Worm (Caenorhabditis elegans) whole organism, early embryonic: ENCODE results near the gene R12H7.4.
A peak's percentile ranks its signal among the peaks of the same experiment; 100 is the strongest.

ENCODE experiments used
- B0310.2 ChIP-seq: sonication (generic microtip); optimal IDR thresholded peaks from 2 replicates; lab custom pipeline; 2016; ENCODE audit warnings: mild to moderate bottlenecking, missing genetic modification characterization, missing compliant biosample characterization
- F13C5.2 ChIP-seq: sonication (generic microtip); optimal IDR thresholded peaks from 2 replicates; lab custom pipeline; 2017; ENCODE audit warnings: mild to moderate bottlenecking, missing genetic modification characterization, inconsistent platforms, missing compliant biosample characterization
- aly-1 ChIP-seq: sonication (generic microtip); optimal IDR thresholded peaks from 2 replicates; lab custom pipeline; 2016; ENCODE audit warnings: missing genetic modification characterization, missing compliant biosample characterization
- ama-1 ChIP-seq: fragments of 150-350 bp; optimal IDR thresholded peaks from 2 replicates; lab custom pipeline; 2014
- ceh-13 ChIP-seq: fragments of 200-800 bp; sonication (Bioruptor generic); optimal IDR thresholded peaks from 2 replicates; lab custom pipeline; 2018; ENCODE audit warnings: mild to moderate bottlenecking, missing genetic modification characterization, missing compliant biosample characterization
- ceh-36 ChIP-seq: sonication (generic microtip); optimal IDR thresholded peaks from 2 replicates; lab custom pipeline; 2016; ENCODE audit warnings: missing genetic modification characterization, inconsistent platforms, missing compliant biosample characterization
- ets-7 ChIP-seq: sonication (generic microtip); optimal IDR thresholded peaks from 2 replicates; lab custom pipeline; 2016; ENCODE audit warnings: missing genotype, missing genetic modification characterization, missing compliant biosample characterization
- flt-1 ChIP-seq: fragments of 200-800 bp; sonication (Bioruptor generic); IDR thresholded peaks from 2 replicates; pipeline ENCODE4 v1.3.6; 2022; ENCODE audit warnings: missing genetic modification characterization, missing compliant biosample characterization
- hmbx-1 ChIP-seq: sonication (generic microtip); optimal IDR thresholded peaks from 2 replicates; lab custom pipeline; 2016; ENCODE audit warnings: mild to moderate bottlenecking, missing genetic modification characterization, missing compliant biosample characterization
- hmg-4 ChIP-seq: fragments of 200-800 bp; sonication (Bioruptor generic); optimal IDR thresholded peaks from 2 replicates; lab custom pipeline; 2018; ENCODE audit warnings: mild to moderate bottlenecking, missing genetic modification characterization, missing compliant biosample characterization
- hnd-1 ChIP-seq: sonication (generic microtip); optimal IDR thresholded peaks from 2 replicates; lab custom pipeline; 2016; ENCODE audit warnings: missing genetic modification characterization, missing compliant biosample characterization
- pes-1 ChIP-seq: fragments of 200-800 bp; sonication (Bioruptor generic); IDR thresholded peaks from 2 replicates; pipeline ENCODE4 v1.3.6; 2022; ENCODE audit warnings: missing genetic modification reagents, missing genetic modification characterization, missing compliant biosample characterization
- scrt-1 ChIP-seq: fragments of 200-800 bp; sonication (Bioruptor generic); IDR thresholded peaks from 2 replicates; pipeline ENCODE4 v1.3.6; 2022; ENCODE audit warnings: missing genetic modification characterization, missing compliant biosample characterization
- sea-1 ChIP-seq: fragments of 200-800 bp; sonication (Bioruptor generic); conservative IDR thresholded peaks from 2 replicates; pipeline ENCODE4 v1.3.6; 2022; ENCODE audit warnings: missing genetic modification characterization, missing compliant biosample characterization
- tbx-11 ChIP-seq: fragments of 200-800 bp; sonication (Bioruptor generic); IDR thresholded peaks from 2 replicates; pipeline ENCODE4 v1.3.6; 2022; ENCODE audit warnings: missing genetic modification characterization, missing compliant biosample characterization
- tbx-37 ChIP-seq: fragments of 200-800 bp; sonication (Bioruptor generic); conservative IDR thresholded peaks from 2 replicates; pipeline ENCODE4 v1.3.6; 2022; ENCODE audit warnings: missing genetic modification reagents, missing genetic modification characterization, missing compliant biosample characterization
- tra-4 ChIP-seq: sonication (generic microtip); optimal IDR thresholded peaks from 2 replicates; lab custom pipeline; 2017; ENCODE audit warnings: missing genetic modification characterization, missing compliant biosample characterization

R12H7.4 gene

DNA sequence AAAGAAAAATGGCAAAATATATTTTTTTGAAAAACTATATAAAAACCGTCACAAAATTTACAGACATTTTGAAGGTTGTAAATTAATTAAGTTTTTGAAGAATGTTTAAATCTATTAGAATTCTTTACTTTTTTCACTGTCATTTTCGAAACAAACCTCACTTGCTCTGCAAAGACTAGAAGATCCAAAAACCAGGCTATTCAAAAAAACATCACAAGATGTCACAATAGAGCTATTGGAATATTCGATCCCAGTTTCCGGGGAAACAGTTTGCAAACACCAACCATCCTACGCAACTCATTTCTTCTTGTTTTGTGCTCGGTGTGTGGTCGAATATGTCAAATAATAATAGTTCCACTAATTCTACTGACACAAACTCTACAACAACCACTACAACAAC is at the start of gene R12H7.4:
TSS of gene R12H7.4 (plus strand) at position 301 of the 400 bp plus-strand sequence.
- no peak for TF ChIP-seq hmbx-1

DNA sequence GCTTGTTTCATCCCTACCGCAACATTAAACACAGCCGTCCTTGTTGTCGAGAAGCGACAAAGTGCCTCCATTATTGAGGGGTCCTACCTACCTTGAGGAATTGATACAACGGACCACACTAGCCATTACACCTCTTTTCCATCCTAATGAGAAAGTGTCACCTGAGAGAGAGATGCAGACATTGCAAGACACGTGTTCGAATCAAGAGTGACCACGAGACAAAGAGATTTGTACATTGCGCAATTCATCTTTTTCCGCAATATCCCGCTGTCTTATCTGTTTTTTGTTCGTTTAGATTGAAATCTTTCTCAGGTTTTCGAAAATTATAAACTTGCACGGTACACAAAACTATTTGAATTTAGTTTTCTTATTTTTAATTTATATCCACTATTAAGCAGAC is 47.8 kb upstream of the R12H7.4 start:
- TF ChIP-seq aly-1 (tag; lab: Kevin White, UChicago) (no peak), ama-1 (lab: Kevin White, UChicago) (no peak), flt-1 (GFP tag; lab: Robert Waterston, UW) (no peak), ets-7 (tag; lab: Kevin White, UChicago) (no peak), tra-4 (no peak), sea-1 (GFP tag; lab: Robert Waterston, UW) (no peak), hnd-1 (tag; lab: Kevin White, UChicago) (no peak)

- TF ChIP-seq B0310.2 (tag; lab: Kevin White, UChicago) = no peak
- TF ChIP-seq pes-1 = no peak
- no peak for TF ChIP-seq scrt-1 (GFP tag; lab: Robert Waterston, UW)
- no peak for TF ChIP-seq F13C5.2
- TF ChIP-seq hmg-4 (GFP tag; lab: Kevin White, UChicago) = no peak
- TF ChIP-seq tra-4 = no peak
- no peak for TF ChIP-seq ceh-36 (tag; lab: Kevin White, UChicago)
- TF ChIP-seq tbx-11 (GFP tag; lab: Robert Waterston, UW) = no peak
- TF ChIP-seq aly-1 (tag; lab: Kevin White, UChicago) = no peak
- TF ChIP-seq sea-1 (GFP tag; lab: Robert Waterston, UW) = no peak
- no peak for TF ChIP-seq flt-1 (GFP tag; lab: Robert Waterston, UW)
- TF ChIP-seq tbx-37 (GFP tag; lab: Robert Waterston, UW) = no peak
Observed at ce11 chrX:13169975-13170374, 46.9 kb upstream of the R12H7.4 start, which contains the start of gene mob-2. Gene mob-2 (minus strand): TSS chrX:13170075.

- TF ChIP-seq hmg-4 (GFP tag; lab: Kevin White, UChicago) (no peak), flt-1 (GFP tag; lab: Robert Waterston, UW) (no peak), hmbx-1 (no peak), aly-1 (tag; lab: Kevin White, UChicago) (no peak), ets-7 (tag; lab: Kevin White, UChicago) (no peak)
Observed at ce11 chrX:13170804-13171203, 46.1 kb upstream of the R12H7.4 start.

DNA sequence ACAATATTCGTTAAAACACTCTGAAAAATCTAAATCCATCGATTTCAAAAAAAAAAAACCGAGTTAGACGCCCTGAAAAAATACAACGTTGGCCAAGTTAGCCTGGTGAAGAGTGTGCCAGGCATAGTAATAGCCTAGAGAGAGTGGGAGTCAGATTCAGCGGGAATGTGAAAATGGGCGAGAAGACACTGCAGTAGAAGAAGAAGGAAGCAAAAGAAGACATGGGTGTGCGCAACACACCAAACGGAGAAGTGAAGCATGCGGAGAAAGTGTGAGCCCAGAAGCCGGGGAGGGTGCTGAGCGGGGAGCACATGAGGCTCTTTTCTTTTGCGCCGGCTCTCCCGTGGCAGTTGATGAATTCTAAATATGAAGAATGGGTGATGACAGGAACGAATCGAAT is 45.7 kb upstream of the R12H7.4 start:
- TF ChIP-seq tra-4 (no peak), F13C5.2 (peak; percentile 18)

- TF ChIP-seq hnd-1 (tag; lab: Kevin White, UChicago) = no peak
- TF ChIP-seq B0310.2 (tag; lab: Kevin White, UChicago) = no peak
- no peak for TF ChIP-seq flt-1 (GFP tag; lab: Robert Waterston, UW)
- TF ChIP-seq aly-1 (tag; lab: Kevin White, UChicago) = no peak
- no peak for TF ChIP-seq F13C5.2
- no peak for TF ChIP-seq tra-4
- no peak for TF ChIP-seq sea-1 (GFP tag; lab: Robert Waterston, UW)
- no peak for TF ChIP-seq tbx-11 (GFP tag; lab: Robert Waterston, UW)
- TF ChIP-seq ets-7 (tag; lab: Kevin White, UChicago) = no peak
- no peak for TF ChIP-seq ceh-36 (tag; lab: Kevin White, UChicago)
- no peak for TF ChIP-seq tbx-37 (GFP tag; lab: Robert Waterston, UW)
- no peak for TF ChIP-seq scrt-1 (GFP tag; lab: Robert Waterston, UW)
- TF ChIP-seq hmbx-1 = no peak
- no peak for TF ChIP-seq ceh-13 (GFP tag; lab: Kevin White, UChicago)
- TF ChIP-seq ama-1 (lab: Kevin White, UChicago) = no peak
- TF ChIP-seq pes-1 = no peak
Observed at ce11 chrX:13174437-13174836, 42.5 kb upstream of the R12H7.4 start.

DNA sequence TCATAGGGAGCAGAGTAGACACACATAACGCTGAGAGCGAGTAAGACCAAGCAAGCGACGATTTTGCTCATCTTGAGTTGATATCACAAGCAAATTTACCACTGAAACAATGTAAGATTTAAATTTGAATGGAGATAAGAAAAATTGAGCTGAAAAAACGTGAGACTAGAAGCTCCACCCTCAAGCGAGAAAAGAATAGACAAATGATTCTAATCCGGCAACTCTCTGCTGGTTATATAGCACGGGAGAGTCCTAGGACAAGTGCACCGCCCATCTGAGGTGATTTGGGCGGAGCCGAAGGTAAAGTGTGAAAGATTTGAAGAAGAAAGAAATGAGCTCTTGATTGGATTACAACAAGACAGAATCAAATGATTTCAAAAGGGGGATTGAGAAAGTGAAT is 38.6 kb upstream of the R12H7.4 start, which contains the start of gene nlp-3:
TSS of gene nlp-3 (minus strand) at position 101 of the 400 bp plus-strand sequence.
- TF ChIP-seq ceh-13 (GFP tag; lab: Kevin White, UChicago) = no peak

ce11 chrX:13182012-13182411 is 34.9 kb upstream of the R12H7.4 start:
- TF ChIP-seq aly-1 (tag; lab: Kevin White, UChicago) = no peak
- no peak for TF ChIP-seq B0310.2 (tag; lab: Kevin White, UChicago)
- no peak for TF ChIP-seq tra-4
- TF ChIP-seq sea-1 (GFP tag; lab: Robert Waterston, UW) = no peak
- TF ChIP-seq hnd-1 (tag; lab: Kevin White, UChicago) = no peak
- no peak for TF ChIP-seq tbx-37 (GFP tag; lab: Robert Waterston, UW)
- no peak for TF ChIP-seq pes-1
- no peak for TF ChIP-seq hmbx-1
- TF ChIP-seq scrt-1 (GFP tag; lab: Robert Waterston, UW) = no peak
- TF ChIP-seq flt-1 (GFP tag; lab: Robert Waterston, UW) = no peak
- no peak for TF ChIP-seq tbx-11 (GFP tag; lab: Robert Waterston, UW)
- no peak for TF ChIP-seq ets-7 (tag; lab: Kevin White, UChicago)
- no peak for TF ChIP-seq hmg-4 (GFP tag; lab: Kevin White, UChicago)
- no peak for TF ChIP-seq ama-1 (lab: Kevin White, UChicago)
- TF ChIP-seq ceh-36 (tag; lab: Kevin White, UChicago) = no peak
- TF ChIP-seq F13C5.2 = no peak
- no peak for TF ChIP-seq ceh-13 (GFP tag; lab: Kevin White, UChicago)

DNA sequence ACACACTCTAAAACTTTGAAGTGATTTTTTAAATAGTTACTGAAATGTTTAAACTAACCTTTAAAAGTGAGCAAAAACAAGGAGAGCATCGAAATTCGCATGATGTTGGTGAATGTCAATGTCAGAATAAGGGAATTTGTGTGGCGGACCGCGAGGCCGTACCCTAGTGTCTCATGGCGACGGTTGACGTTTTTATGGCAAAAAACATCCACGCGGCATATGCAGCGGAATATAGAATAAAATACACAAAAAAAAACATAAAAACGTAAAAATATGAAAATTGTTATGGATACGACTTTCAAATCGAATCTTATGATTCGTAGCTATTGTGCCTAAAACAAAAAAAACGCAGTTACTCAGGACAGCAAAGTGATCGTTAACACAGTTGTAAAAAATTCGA is 27.0 kb upstream of the R12H7.4 start, which contains the start of gene cwp-5:
TSS of gene cwp-5 (minus strand) at position 101 of the 400 bp plus-strand sequence.
- TF ChIP-seq hnd-1 (tag; lab: Kevin White, UChicago) = no peak
- TF ChIP-seq B0310.2 (tag; lab: Kevin White, UChicago) = no peak
- TF ChIP-seq hmg-4 (GFP tag; lab: Kevin White, UChicago) = no peak
- no peak for TF ChIP-seq F13C5.2
- no peak for TF ChIP-seq pes-1
- TF ChIP-seq aly-1 (tag; lab: Kevin White, UChicago) = no peak
- no peak for TF ChIP-seq ets-7 (tag; lab: Kevin White, UChicago)
- no peak for TF ChIP-seq sea-1 (GFP tag; lab: Robert Waterston, UW)
- no peak for TF ChIP-seq tbx-37 (GFP tag; lab: Robert Waterston, UW)
- TF ChIP-seq scrt-1 (GFP tag; lab: Robert Waterston, UW) = no peak
- no peak for TF ChIP-seq ceh-36 (tag; lab: Kevin White, UChicago)
- no peak for TF ChIP-seq tra-4
- no peak for TF ChIP-seq hmbx-1
- TF ChIP-seq tbx-11 (GFP tag; lab: Robert Waterston, UW) = no peak
- no peak for TF ChIP-seq ama-1 (lab: Kevin White, UChicago)
